Worm (Caenorhabditis elegans) whole organism, L4 larva: Measurements from ENCODE around the gene W03H9.1.

Experiments used
- lin-29 ChIP-seq: fragments of 200-800 bp; sonication (Bioruptor generic); IDR thresholded peaks from 2 replicates; pipeline ENCODE4 v1.3.6; 2022; ENCODE audit warnings: missing genetic modification reagents, missing genetic modification characterization, missing compliant biosample characterization
- lsy-2 ChIP-seq, 2 experiments: fragments of 150-350 bp in 1 of 2; sonication (generic microtip) in 1 of 2; optimal IDR thresholded peaks; 2 replicates each; lab custom pipeline; 2014 to 2017; ENCODE audit warnings: missing biosample characterization in 2 of 2, missing genetic modification characterization in 2 of 2
- madf-9 ChIP-seq: fragments of 200-800 bp; sonication (Bioruptor generic); conservative IDR thresholded peaks from 2 replicates; pipeline ENCODE4 v1.3.6; 2022; ENCODE audit warnings: missing genetic modification reagents, missing genetic modification characterization, missing compliant biosample characterization
- unc-62 ChIP-seq, 3 experiments: fragments of 150-350 bp in 1 of 3; sonication (generic microtip); optimal IDR thresholded peaks in 2 of 3; peaks in 1 of 3; 1 replicate in 1 of 3; 2 replicates in 2 of 3; lab custom pipeline; 2014 to 2017; ENCODE audit warnings: missing biosample characterization in 3 of 3, missing genetic modification characterization in 3 of 3, missing genetic modification reagents in 3 of 3, missing genotype in 1 of 3

- TF ChIP-seq madf-9 (GFP tag; lab: Robert Waterston, UW) = no peak
- no peak for TF ChIP-seq lsy-2 (tag; optimal IDR thresholded peaks at IDR 0.05; lab: Kevin White, UChicago)
- no peak for TF ChIP-seq lin-29 (GFP tag; lab: Robert Waterston, UW)
- no peak for TF ChIP-seq unc-62 (GFP tag; optimal IDR thresholded peaks at IDR 0.05 in 1 of 2; lab: Kevin White, UChicago)
- no peak for TF ChIP-seq unc-62 (tag; optimal IDR thresholded peaks at IDR 0.05; lab: Kevin White, UChicago)
These were observed 11.0 kb downstream of the W03H9.1 start for ce11 chrII:14138849-14139419.
